Fruit fly (Drosophila melanogaster) whole organism, embryonic: Measurements from ENCODE around the gene pck.
A peak's percentile ranks its signal among the peaks of the same experiment; 100 is the strongest.

Experiments
- Ada2b ChIP-seq: fragments of 200-800 bp; sonication (Bioruptor generic); IDR thresholded peaks from 2 replicates; pipeline ENCODE4 v1.3.6; 2022; ENCODE audit warnings: missing biosample characterization, missing genetic modification characterization
- Atf3 ChIP-seq: fragments of 200-800 bp; sonication (Bioruptor generic); optimal IDR thresholded peaks from 3 replicates; lab custom pipeline; 2016; ENCODE audit warnings: missing biosample characterization, missing genetic modification characterization
- CG10274 ChIP-seq: fragments of 200-800 bp; sonication (Bioruptor generic); optimal IDR thresholded peaks from 3 replicates; lab custom pipeline; 2017; ENCODE audit warnings: missing biosample characterization, mild to moderate bottlenecking, missing genetic modification characterization
- CG10321 ChIP-seq: fragments of 200-800 bp; sonication (Bioruptor generic); IDR thresholded peaks from 2 replicates; pipeline ENCODE4 v1.3.6; 2022; ENCODE audit warnings: missing biosample characterization, missing genetic modification characterization
- CG10431 ChIP-seq: fragments of 200-800 bp; sonication (Bioruptor generic); optimal IDR thresholded peaks from 3 replicates; lab custom pipeline; 2018; ENCODE audit warnings: missing biosample characterization, mild to moderate bottlenecking, missing genetic modification characterization
- CG10654 ChIP-seq: fragments of 200-800 bp; sonication (Bioruptor generic); optimal IDR thresholded peaks from 2 replicates; lab custom pipeline; 2016; ENCODE audit warnings: missing biosample characterization, missing genetic modification characterization
- CG11085 ChIP-seq: fragments of 200-800 bp; sonication (Bioruptor generic); IDR thresholded peaks from 2 replicates; pipeline ENCODE4 v1.3.6; 2022; ENCODE audit warnings: missing biosample characterization, missing genetic modification characterization
- CG12071 ChIP-seq: fragments of 200-800 bp; sonication (Bioruptor generic); optimal IDR thresholded peaks from 3 replicates; lab custom pipeline; 2018; ENCODE audit warnings: missing biosample characterization, mild to moderate bottlenecking, missing genetic modification characterization
- CG12236 ChIP-seq: fragments of 200-800 bp; sonication (Bioruptor generic); optimal IDR thresholded peaks from 2 replicates; lab custom pipeline; 2016; ENCODE audit warnings: missing biosample characterization, missing genetic modification characterization
- CG12942 ChIP-seq: fragments of 200-800 bp; sonication (Bioruptor generic); optimal IDR thresholded peaks from 3 replicates; lab custom pipeline; 2016; ENCODE audit warnings: missing biosample characterization, missing genetic modification characterization
- CG14860 ChIP-seq: fragments of 200-800 bp; sonication (Bioruptor generic); IDR thresholded peaks from 3 replicates; pipeline ENCODE4 v1.3.6; 2022; ENCODE audit warnings: missing biosample characterization, missing genetic modification characterization; ENCODE audit not compliant: partially characterized antibody
- CG17568 ChIP-seq: fragments of 200-800 bp; sonication (Bioruptor generic); optimal IDR thresholded peaks from 2 replicates; lab custom pipeline; 2018; ENCODE audit warnings: missing biosample characterization, mild to moderate bottlenecking, missing genetic modification characterization, moderate library complexity
- CG17829 ChIP-seq: fragments of 200-800 bp; optimal IDR thresholded peaks from 2 replicates; lab custom pipeline; 2019; ENCODE audit warnings: missing biosample characterization, mild to moderate bottlenecking, missing genetic modification characterization, moderate library complexity
- CG17912 ChIP-seq: fragments of 200-800 bp; sonication (Bioruptor generic); optimal IDR thresholded peaks from 2 replicates; lab custom pipeline; 2018; ENCODE audit warnings: missing biosample characterization, mild to moderate bottlenecking, missing genetic modification characterization
- CG2120 ChIP-seq: fragments of 200-800 bp; sonication (Bioruptor generic); optimal IDR thresholded peaks from 3 replicates; lab custom pipeline; 2016; ENCODE audit warnings: missing biosample characterization, missing genetic modification characterization
- CG34376 ChIP-seq: fragments of 200-800 bp; sonication (Bioruptor generic); optimal IDR thresholded peaks from 2 replicates; lab custom pipeline; 2018; ENCODE audit warnings: missing biosample characterization, mild to moderate bottlenecking, missing genetic modification characterization
- CG4820 ChIP-seq: fragments of 200-800 bp; sonication (Bioruptor generic); optimal IDR thresholded peaks from 3 replicates; lab custom pipeline; 2016; ENCODE audit warnings: missing biosample characterization, missing genetic modification characterization
- CG6765 ChIP-seq: fragments of 200-800 bp; sonication (Bioruptor generic); optimal IDR thresholded peaks from 3 replicates; lab custom pipeline; 2017; ENCODE audit warnings: missing biosample characterization, mild to moderate bottlenecking, missing genetic modification characterization
- CG6813 ChIP-seq: fragments of 200-800 bp; sonication (Bioruptor generic); optimal IDR thresholded peaks from 2 replicates; lab custom pipeline; 2017; ENCODE audit warnings: missing biosample characterization, missing genetic modification characterization, mild to moderate bottlenecking, moderate library complexity, missing genetic modification reagents
- CG8089 ChIP-seq: fragments of 200-800 bp; sonication (Bioruptor generic); optimal IDR thresholded peaks from 3 replicates; lab custom pipeline; 2016; ENCODE audit warnings: missing biosample characterization, missing genetic modification characterization
- CG8281 ChIP-seq: fragments of 200-800 bp; sonication (Bioruptor generic); optimal IDR thresholded peaks from 2 replicates; lab custom pipeline; 2018; ENCODE audit warnings: missing biosample characterization, mild to moderate bottlenecking, missing genetic modification characterization, moderate library complexity
- CG8359 ChIP-seq: fragments of 200-800 bp; sonication (Bioruptor generic); optimal IDR thresholded peaks from 2 replicates; lab custom pipeline; 2017; ENCODE audit warnings: missing biosample characterization, mild to moderate bottlenecking, missing genetic modification characterization, borderline replicate concordance
- CG9797 ChIP-seq: fragments of 200-800 bp; sonication (Bioruptor generic); optimal IDR thresholded peaks from 3 replicates; lab custom pipeline; 2018; ENCODE audit warnings: missing biosample characterization, mild to moderate bottlenecking, missing genetic modification characterization
- Elba2 ChIP-seq: fragments of 200-800 bp; sonication (Bioruptor generic); optimal IDR thresholded peaks from 3 replicates; lab custom pipeline; 2016; ENCODE audit warnings: missing biosample characterization, missing genetic modification characterization
- HLH3B ChIP-seq: fragments of 200-800 bp; sonication (Bioruptor generic); IDR thresholded peaks from 2 replicates; pipeline ENCODE4 v1.3.6; 2022; ENCODE audit warnings: missing biosample characterization, missing genetic modification characterization
- HmgZ ChIP-seq: fragments of 200-800 bp; sonication (Bioruptor generic); optimal IDR thresholded peaks from 2 replicates; lab custom pipeline; 2018; ENCODE audit warnings: missing biosample characterization, mild to moderate bottlenecking, missing genetic modification characterization
- Hmr ChIP-seq: fragments of 200-800 bp; sonication (Bioruptor generic); optimal IDR thresholded peaks from 3 replicates; lab custom pipeline; 2017; ENCODE audit warnings: mild to moderate bottlenecking, missing biosample characterization, missing genetic modification reagents, missing genetic modification characterization
- Hr39 ChIP-seq: fragments of >200 bp; optimal IDR thresholded peaks from 2 replicates; lab custom pipeline; 2017
- Lhr ChIP-seq: fragments of 200-800 bp; sonication (Bioruptor generic); optimal IDR thresholded peaks from 3 replicates; lab custom pipeline; 2017; ENCODE audit warnings: mild to moderate bottlenecking, missing biosample characterization, missing genetic modification reagents, missing genetic modification characterization
- Mad ChIP-seq: fragments of 200-800 bp; sonication (Bioruptor generic); optimal IDR thresholded peaks from 2 replicates; lab custom pipeline; 2016; ENCODE audit warnings: missing biosample characterization, missing genetic modification characterization
- Nf-YB ChIP-seq: fragments of 200-800 bp; sonication (Bioruptor generic); optimal IDR thresholded peaks from 3 replicates; lab custom pipeline; 2019; ENCODE audit warnings: missing biosample characterization, mild to moderate bottlenecking, missing genetic modification characterization, moderate library complexity
- Oli ChIP-seq: fragments of 200-800 bp; sonication (Bioruptor generic); optimal IDR thresholded peaks from 2 replicates; lab custom pipeline; 2018; ENCODE audit warnings: missing biosample characterization, mild to moderate bottlenecking, missing genetic modification characterization, moderate library complexity
- Xrp1 ChIP-seq: fragments of 200-800 bp; sonication (Bioruptor generic); IDR thresholded peaks from 2 replicates; pipeline ENCODE4 v1.3.6; 2022; ENCODE audit warnings: missing biosample characterization, missing genetic modification characterization
- ara ChIP-seq: fragments of 200-800 bp; sonication (Bioruptor generic); IDR thresholded peaks from 2 replicates; pipeline ENCODE4 v1.3.6; 2022; ENCODE audit warnings: missing biosample characterization, missing genetic modification characterization
- ash1 ChIP-seq: fragments of 200-800 bp; sonication (Bioruptor generic); optimal IDR thresholded peaks from 2 replicates; lab custom pipeline; 2018; ENCODE audit warnings: missing biosample characterization, mild to moderate bottlenecking, missing genetic modification characterization
- ato ChIP-seq: fragments of 200-800 bp; sonication (Bioruptor generic); IDR thresholded peaks from 2 replicates; pipeline ENCODE4 v1.3.6; 2022; ENCODE audit warnings: missing biosample characterization, missing genetic modification characterization; ENCODE audit not compliant: partially characterized antibody
- bowl ChIP-seq: fragments of 200-800 bp; sonication (Bioruptor generic); IDR thresholded peaks from 2 replicates; pipeline ENCODE4 v1.3.6; 2022; ENCODE audit warnings: missing biosample characterization, missing genetic modification characterization
- chinmo ChIP-seq: fragments of 200-800 bp; sonication (Bioruptor generic); IDR thresholded peaks from 4 replicates; pipeline ENCODE4 v1.3.6; 2022; ENCODE audit warnings: missing biosample characterization, missing genetic modification characterization; ENCODE audit not compliant: partially characterized antibody
- dpn ChIP-seq, 2 experiments: fragments of 200-800 bp; sonication (Bioruptor generic); optimal IDR thresholded peaks; 3 replicates each; lab custom pipeline; 2016; ENCODE audit warnings: missing biosample characterization in 2 of 2, missing genetic modification characterization in 2 of 2
- en ChIP-seq: fragments of 200-800 bp; sonication (Bioruptor generic); optimal IDR thresholded peaks from 2 replicates; lab custom pipeline; 2016; ENCODE audit warnings: missing biosample characterization, missing genetic modification characterization
- fd102C ChIP-seq: fragments of 200-800 bp; sonication (Bioruptor generic); optimal IDR thresholded peaks from 2 replicates; lab custom pipeline; 2018; ENCODE audit warnings: missing biosample characterization, mild to moderate bottlenecking, missing genetic modification characterization, moderate library complexity
- luna ChIP-seq: fragments of 200-800 bp; sonication (Bioruptor generic); optimal IDR thresholded peaks from 2 replicates; lab custom pipeline; 2016; ENCODE audit warnings: missing biosample characterization, missing genetic modification characterization
- mam ChIP-seq: fragments of 200-800 bp; sonication (Bioruptor generic); optimal IDR thresholded peaks from 3 replicates; lab custom pipeline; 2016; ENCODE audit warnings: missing biosample characterization, missing genetic modification characterization
- repo ChIP-seq: fragments of 200-800 bp; sonication (Bioruptor generic); optimal IDR thresholded peaks from 2 replicates; lab custom pipeline; 2016; ENCODE audit warnings: missing biosample characterization, missing genetic modification characterization
- seq ChIP-seq: fragments of 200-800 bp; sonication (Bioruptor generic); IDR thresholded peaks from 2 replicates; pipeline ENCODE4 v1.3.6; 2022; ENCODE audit warnings: missing biosample characterization, missing genetic modification characterization
- sim ChIP-seq: fragments of 200-800 bp; sonication (Bioruptor generic); IDR thresholded peaks from 2 replicates; pipeline ENCODE4 v1.3.6; 2022; ENCODE audit warnings: missing biosample characterization, missing genetic modification characterization
- slou ChIP-seq: fragments of 200-800 bp; sonication (Bioruptor generic); optimal IDR thresholded peaks from 3 replicates; lab custom pipeline; 2016; ENCODE audit warnings: missing biosample characterization, missing genetic modification characterization
- ttk ChIP-seq: fragments of 200-800 bp; sonication (Bioruptor generic); IDR thresholded peaks from 2 replicates; pipeline ENCODE4 v2.1.2; 2022; ENCODE audit warnings: missing biosample characterization, missing genetic modification characterization
- twi ChIP-seq: fragments of 200-800 bp; optimal IDR thresholded peaks from 2 replicates; lab custom pipeline; 2019; ENCODE audit warnings: missing biosample characterization, mild to moderate bottlenecking, missing genetic modification characterization, moderate library complexity
- yki ChIP-seq: fragments of >200 bp; optimal IDR thresholded peaks from 3 replicates; lab custom pipeline; 2018
- zf30C ChIP-seq: fragments of 200-800 bp; sonication (Bioruptor generic); optimal IDR thresholded peaks from 3 replicates; lab custom pipeline; 2018; ENCODE audit warnings: missing biosample characterization, mild to moderate bottlenecking, missing genetic modification characterization
- zfh2 ChIP-seq: fragments of 200-800 bp; sonication (Bioruptor generic); optimal IDR thresholded peaks from 2 replicates; lab custom pipeline; 2016; ENCODE audit warnings: missing biosample characterization, missing genetic modification characterization

pck gene

dm6 chrX:1512753-1513226, 42.3 kb downstream of the pck start, which contains the start of gene CG14795 (continued):
- no peak for TF ChIP-seq CG6813 (GFP tag; lab: Kevin White, UChicago)
- no peak for TF ChIP-seq CG10431 (GFP tag; lab: Kevin White, UChicago)
- no peak for TF ChIP-seq bowl (GFP tag; lab: Robert Waterston, UW)
- peak; percentile 4 for TF ChIP-seq Nf-YB (GFP tag; lab: Kevin White, UChicago)
- TF ChIP-seq fd102C (GFP tag; lab: Kevin White, UChicago), result no peak
- TF ChIP-seq CG12236, result no peak
- no peak for TF ChIP-seq twi (tag; lab: Kevin White, UChicago)
- peak; percentile 85 for TF ChIP-seq CG9797
- TF ChIP-seq CG14860, result peak; percentile 85
- no peak for TF ChIP-seq CG4820 (GFP tag; lab: Kevin White, UChicago)
- no peak for TF ChIP-seq luna (GFP tag; lab: Kevin White, UChicago)
- TF ChIP-seq CG10321 (GFP tag; lab: Robert Waterston, UW), result no peak
- TF ChIP-seq CG8089 (GFP tag; lab: Kevin White, UChicago), result no peak
- TF ChIP-seq CG34376 (GFP tag; lab: Kevin White, UChicago), result no peak
- TF ChIP-seq sim (GFP tag; lab: Robert Waterston, UW), result no peak
- TF ChIP-seq CG10654 (GFP tag; lab: Kevin White, UChicago), result no peak
- no peak for TF ChIP-seq ttk (GFP tag; lab: Robert Waterston, UW)
- TF ChIP-seq HLH3B (GFP tag; lab: Robert Waterston, UW), result no peak
- peak; percentile 41; the same call in 1 of the 2 replicates for TF ChIP-seq Xrp1
- no peak for TF ChIP-seq Ada2b (GFP tag; lab: Robert Waterston, UW)
- TF ChIP-seq Elba2, result no peak
- TF ChIP-seq seq, result no peak
- no peak for TF ChIP-seq Hr39 (lab: Kevin White, UChicago)
- TF ChIP-seq mam (GFP tag; lab: Kevin White, UChicago), result peak; percentile 31
- no peak for TF ChIP-seq CG12942 (GFP tag; lab: Kevin White, UChicago)
- TF ChIP-seq zf30C, result no peak
- peak; percentile 80 for TF ChIP-seq Hmr (GFP tag; lab: Kevin White, UChicago)
- peak; percentile 46 for TF ChIP-seq repo (GFP tag; lab: Kevin White, UChicago)
- peak; percentile 32 for TF ChIP-seq Mad (GFP tag; lab: Kevin White, UChicago)
- no peak for TF ChIP-seq CG6765 (GFP tag; lab: Kevin White, UChicago)
- peak; percentile 49 for TF ChIP-seq CG2120 (GFP tag; lab: Kevin White, UChicago)
- peak; percentile 25; the same call in 1 of the 2 replicates for TF ChIP-seq ara
- peak; percentile 88 for TF ChIP-seq HmgZ (tag; lab: Kevin White, UChicago)
- TF ChIP-seq CG10274 (GFP tag; lab: Kevin White, UChicago), result no peak
- peak; percentile 88 for TF ChIP-seq chinmo (GFP tag; lab: Robert Waterston, UW)
- no peak for TF ChIP-seq CG8281 (tag; lab: Kevin White, UChicago)
- TF ChIP-seq yki (lab: Kevin White, UChicago), result no peak
- TF ChIP-seq CG17829, result peak; percentile 88
- no peak for TF ChIP-seq Oli (tag; lab: Kevin White, UChicago)
- TF ChIP-seq en (GFP tag; lab: Kevin White, UChicago), result no peak
- TF ChIP-seq Lhr (GFP tag; lab: Kevin White, UChicago), result peak; percentile 93
- TF ChIP-seq zfh2, result peak; percentile 39
- no peak for TF ChIP-seq CG17568 (GFP tag; lab: Kevin White, UChicago)
- no peak for TF ChIP-seq CG12071 (GFP tag; lab: Kevin White, UChicago)
- TF ChIP-seq slou (GFP tag; lab: Kevin White, UChicago), result no peak
- TF ChIP-seq ato, result peak; percentile 83
- TF ChIP-seq CG17912 (GFP tag; lab: Kevin White, UChicago), result peak; percentile 69
- no peak for TF ChIP-seq CG8359 (GFP tag; lab: Kevin White, UChicago)
- TF ChIP-seq ash1 (GFP tag; lab: Kevin White, UChicago), result no peak
- no peak for TF ChIP-seq CG11085 (GFP tag; lab: Robert Waterston, UW)
- TF ChIP-seq Atf3 (GFP tag; lab: Kevin White, UChicago), result peak; percentile 8
- peak; percentile 39 to 43 for TF ChIP-seq dpn (GFP tag; optimal IDR thresholded peaks at IDR 0.05; lab: Kevin White, UChicago)
